Worm (Caenorhabditis elegans) whole organism, L1 larva: Measurements from ENCODE around the gene dsh-1.

Experiments used
- C04F5.9 ChIP-seq: sonication (generic microtip); optimal IDR thresholded peaks from 2 replicates; lab custom pipeline; 2016; ENCODE audit warnings: missing genetic modification characterization, missing compliant biosample characterization
- C34B4.2 ChIP-seq: sonication (generic microtip); optimal IDR thresholded peaks from 2 replicates; lab custom pipeline; 2017; ENCODE audit warnings: mild to moderate bottlenecking, missing genetic modification characterization, missing compliant biosample characterization
- Y116A8C.19 ChIP-seq: sonication (generic microtip); optimal IDR thresholded peaks from 2 replicates; lab custom pipeline; 2016; ENCODE audit warnings: missing compliant biosample characterization, missing genetic modification characterization, borderline replicate concordance
- alr-1 ChIP-seq: fragments of 200-800 bp; sonication (Bioruptor generic); optimal IDR thresholded peaks from 2 replicates; lab custom pipeline; 2018; ENCODE audit warnings: borderline replicate concordance, mild to moderate bottlenecking, missing genetic modification characterization, missing compliant biosample characterization
- aly-2 ChIP-seq: fragments of 150-350 bp; optimal IDR thresholded peaks from 2 replicates; lab custom pipeline; 2014; ENCODE audit warnings: missing biosample characterization, missing genetic modification characterization
- ama-1 ChIP-seq: fragments of 150-350 bp; optimal IDR thresholded peaks from 2 replicates; lab custom pipeline; 2014
- ceh-8 ChIP-seq: fragments of 200-800 bp; sonication (Bioruptor generic); optimal IDR thresholded peaks from 2 replicates; lab custom pipeline; 2018; ENCODE audit warnings: mild to moderate bottlenecking, missing genetic modification characterization, moderate library complexity, missing compliant biosample characterization
- elt-3 ChIP-seq, 6 experiments: fragments of 150-350 bp in 1 of 6; sonication (generic microtip); optimal IDR thresholded peaks; 2 replicates each; lab custom pipeline; 2017 to 2018; ENCODE audit warnings: missing biosample characterization in 6 of 6, missing genetic modification characterization in 6 of 6, inconsistent platforms in 1 of 6
- ets-5 ChIP-seq: fragments of 200-800 bp; sonication (Bioruptor generic); IDR thresholded peaks from 2 replicates; pipeline ENCODE4 v1.3.6; 2022; ENCODE audit warnings: missing genetic modification characterization, missing compliant biosample characterization
- fkh-10 ChIP-seq: sonication (generic microtip); optimal IDR thresholded peaks from 2 replicates; lab custom pipeline; 2017; ENCODE audit warnings: missing biosample characterization, missing genetic modification reagents, missing genetic modification characterization
- fkh-8 ChIP-seq: sonication (generic microtip); optimal IDR thresholded peaks from 2 replicates; lab custom pipeline; 2016; ENCODE audit warnings: mild to moderate bottlenecking, missing genetic modification characterization, missing compliant biosample characterization
- grh-1 ChIP-seq: fragments of 200-800 bp; sonication (Bioruptor generic); IDR thresholded peaks from 2 replicates; pipeline ENCODE4 v1.3.6; 2022; ENCODE audit warnings: missing genetic modification reagents, missing genetic modification characterization, missing compliant biosample characterization
- hlh-4 ChIP-seq: sonication (generic microtip); optimal IDR thresholded peaks from 2 replicates; lab custom pipeline; 2016; ENCODE audit warnings: mild to moderate bottlenecking, missing genetic modification characterization, missing compliant biosample characterization
- irx-1 ChIP-seq: sonication (generic microtip); optimal IDR thresholded peaks from 2 replicates; lab custom pipeline; 2016; ENCODE audit warnings: missing genetic modification characterization, missing compliant biosample characterization
- lin-15B ChIP-seq: fragments of 150-350 bp; sonication (generic microtip); optimal IDR thresholded peaks from 3 replicates; lab custom pipeline; 2014; ENCODE audit warnings: missing biosample characterization, missing genetic modification characterization
- lin-35 ChIP-seq, 2 experiments: fragments of 150-350 bp; optimal IDR thresholded peaks; 2 replicates each; lab custom pipeline; 2014; ENCODE audit warnings: missing biosample characterization in 2 of 2, missing genetic modification characterization in 2 of 2, missing genetic modification reagents in 2 of 2
- lin-39 ChIP-seq: fragments of 150-350 bp; optimal IDR thresholded peaks from 2 replicates; lab custom pipeline; 2014; ENCODE audit warnings: missing biosample characterization, missing genetic modification reagents, missing genetic modification characterization
- mab-9 ChIP-seq: fragments of 200-800 bp; sonication (Bioruptor generic); IDR thresholded peaks from 2 replicates; pipeline ENCODE4 v1.3.6; 2022; ENCODE audit warnings: missing genetic modification reagents, missing genetic modification characterization, missing compliant biosample characterization
- mef-2 ChIP-seq: fragments of 150-350 bp; optimal IDR thresholded peaks from 2 replicates; lab custom pipeline; 2014; ENCODE audit warnings: missing biosample characterization, missing genetic modification characterization
- nhr-11 ChIP-seq: fragments of 150-350 bp; optimal IDR thresholded peaks from 2 replicates; lab custom pipeline; 2014; ENCODE audit warnings: missing biosample characterization, missing genetic modification characterization
- nhr-19 ChIP-seq: fragments of 200-800 bp; sonication (Bioruptor generic); conservative IDR thresholded peaks from 2 replicates; pipeline ENCODE4 v1.3.6; 2022; ENCODE audit warnings: missing genetic modification characterization, missing compliant biosample characterization
- nhr-237 ChIP-seq: fragments of 150-350 bp; optimal IDR thresholded peaks from 2 replicates; lab custom pipeline; 2014; ENCODE audit warnings: missing biosample characterization, missing genetic modification characterization
- nhr-47 ChIP-seq: sonication (generic microtip); optimal IDR thresholded peaks from 2 replicates; lab custom pipeline; 2016; ENCODE audit warnings: mild to moderate bottlenecking, missing genetic modification characterization, moderate library complexity, missing compliant biosample characterization
- nhr-76 ChIP-seq: sonication (generic microtip); optimal IDR thresholded peaks from 2 replicates; lab custom pipeline; 2017; ENCODE audit warnings: missing biosample characterization, missing genetic modification characterization
- nhr-84 ChIP-seq: sonication (generic microtip); optimal IDR thresholded peaks from 2 replicates; lab custom pipeline; 2017; ENCODE audit warnings: missing biosample characterization, missing genetic modification characterization
- nhr-85 ChIP-seq: sonication (generic microtip); peaks from one replicate; lab custom pipeline; 2016; ENCODE audit warnings: missing genetic modification characterization, inconsistent platforms, missing compliant biosample characterization
- nhr-90 ChIP-seq: sonication (generic microtip); optimal IDR thresholded peaks from 2 replicates; lab custom pipeline; 2016; ENCODE audit warnings: mild to moderate bottlenecking, missing genetic modification characterization, missing compliant biosample characterization; ENCODE audit not compliant: poor library complexity
- pag-3 ChIP-seq: sonication (generic microtip); optimal IDR thresholded peaks from 2 replicates; lab custom pipeline; 2017; ENCODE audit warnings: missing genetic modification characterization, mild to moderate bottlenecking, missing compliant biosample characterization, antibody characterized with exemption, borderline replicate concordance; ENCODE audit not compliant: insufficient read depth
- pax-3 ChIP-seq: fragments of 200-800 bp; sonication (Bioruptor generic); optimal IDR thresholded peaks from 2 replicates; lab custom pipeline; 2018; ENCODE audit warnings: mild to moderate bottlenecking, missing genetic modification characterization, moderate library complexity, missing compliant biosample characterization
- pqm-1 ChIP-seq: sonication (generic microtip); optimal IDR thresholded peaks from 3 replicates; lab custom pipeline; 2017; ENCODE audit warnings: missing biosample characterization, missing genetic modification characterization
- rnt-1 ChIP-seq: sonication (generic microtip); optimal IDR thresholded peaks from 2 replicates; lab custom pipeline; 2016; ENCODE audit warnings: mild to moderate bottlenecking, missing genetic modification characterization, moderate library complexity, missing compliant biosample characterization
- snu-23 ChIP-seq: sonication (generic microtip); optimal IDR thresholded peaks from 2 replicates; lab custom pipeline; 2016; ENCODE audit warnings: missing genetic modification characterization, missing compliant biosample characterization
- sptf-1 ChIP-seq: fragments of 150-350 bp; optimal IDR thresholded peaks from 2 replicates; lab custom pipeline; 2014; ENCODE audit warnings: missing biosample characterization, missing genetic modification characterization
- sup-37 ChIP-seq: fragments of 200-800 bp; sonication (Bioruptor generic); optimal IDR thresholded peaks from 2 replicates; lab custom pipeline; 2018; ENCODE audit warnings: mild to moderate bottlenecking, missing genetic modification characterization, missing compliant biosample characterization
- swsn-7 ChIP-seq: sonication (generic microtip); optimal IDR thresholded peaks from 2 replicates; lab custom pipeline; 2016; ENCODE audit warnings: missing genetic modification characterization, missing compliant biosample characterization
- tbx-2 ChIP-seq: sonication (generic microtip); optimal IDR thresholded peaks from 2 replicates; lab custom pipeline; 2016; ENCODE audit warnings: missing genetic modification characterization, missing compliant biosample characterization
- unc-30 ChIP-seq: sonication (generic microtip); optimal IDR thresholded peaks from 2 replicates; lab custom pipeline; 2017; ENCODE audit warnings: missing biosample characterization, missing genetic modification characterization
- unc-62 ChIP-seq: fragments of 150-350 bp; optimal IDR thresholded peaks from 2 replicates; lab custom pipeline; 2014; ENCODE audit warnings: missing biosample characterization, missing genetic modification reagents, missing genetic modification characterization
- unc-86 ChIP-seq: sonication (generic microtip); optimal IDR thresholded peaks from 2 replicates; lab custom pipeline; 2016; ENCODE audit warnings: missing genetic modification characterization, missing compliant biosample characterization
- unc-98 ChIP-seq: fragments of 200-800 bp; sonication (Bioruptor generic); IDR thresholded peaks from 2 replicates; pipeline ENCODE4 v1.3.6; 2022; ENCODE audit warnings: missing genetic modification characterization, missing compliant biosample characterization
- zip-4 ChIP-seq: fragments of 200-800 bp; sonication (Bioruptor generic); optimal IDR thresholded peaks from 2 replicates; lab custom pipeline; 2018; ENCODE audit warnings: mild to moderate bottlenecking, missing genetic modification characterization, moderate library complexity, missing compliant biosample characterization
- ztf-4 ChIP-seq: fragments of 150-350 bp; optimal IDR thresholded peaks from 2 replicates; lab custom pipeline; 2014; ENCODE audit warnings: missing biosample characterization, missing genetic modification characterization

The dsh-1 gene

DNA sequence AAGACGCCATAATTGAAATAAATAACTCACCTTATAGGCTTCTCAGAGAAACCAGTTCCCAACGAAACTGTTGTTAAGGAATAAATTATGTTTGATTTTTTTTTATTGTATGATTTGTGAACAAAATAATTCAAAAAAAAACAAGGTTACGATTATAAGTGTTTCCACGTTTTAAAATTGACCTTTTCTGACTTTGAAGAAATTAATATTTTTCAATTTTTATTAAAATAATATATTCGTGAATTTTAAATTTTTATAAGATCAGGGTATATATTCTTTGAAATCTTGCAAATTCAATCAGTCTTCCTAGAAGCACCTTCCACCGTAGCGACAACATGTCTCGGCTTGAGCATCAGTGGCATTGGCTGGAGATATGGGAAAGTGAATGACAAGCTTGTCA, 50.8 kb downstream of the dsh-1 start, which contains the start of gene C27D6.3:
C27D6.3 (minus strand) TSS at position 101 of the 400 bp plus-strand sequence.
- TF ChIP-seq pqm-1 (tag; lab: Kevin White, UChicago) = no peak
- no peak for TF ChIP-seq pax-3
- no peak for TF ChIP-seq unc-30 (tag; lab: Kevin White, UChicago)
- TF ChIP-seq C34B4.2 (tag; lab: Kevin White, UChicago) = no peak
- TF ChIP-seq nhr-11 (tag; lab: Kevin White, UChicago) = no peak
- no peak for TF ChIP-seq unc-62
- no peak for TF ChIP-seq nhr-84 (tag; lab: Kevin White, UChicago)
- TF ChIP-seq fkh-8 = no peak
- no peak for TF ChIP-seq nhr-90 (tag; lab: Kevin White, UChicago)
- TF ChIP-seq nhr-19 (GFP tag; lab: Robert Waterston, UW) = no peak
- TF ChIP-seq nhr-237 (tag; lab: Kevin White, UChicago) = no peak
- TF ChIP-seq pag-3 = no peak
- no peak for TF ChIP-seq tbx-2 (tag; lab: Kevin White, UChicago)
- TF ChIP-seq nhr-76 (tag; lab: Kevin White, UChicago) = no peak
- no peak for TF ChIP-seq lin-39

DNA sequence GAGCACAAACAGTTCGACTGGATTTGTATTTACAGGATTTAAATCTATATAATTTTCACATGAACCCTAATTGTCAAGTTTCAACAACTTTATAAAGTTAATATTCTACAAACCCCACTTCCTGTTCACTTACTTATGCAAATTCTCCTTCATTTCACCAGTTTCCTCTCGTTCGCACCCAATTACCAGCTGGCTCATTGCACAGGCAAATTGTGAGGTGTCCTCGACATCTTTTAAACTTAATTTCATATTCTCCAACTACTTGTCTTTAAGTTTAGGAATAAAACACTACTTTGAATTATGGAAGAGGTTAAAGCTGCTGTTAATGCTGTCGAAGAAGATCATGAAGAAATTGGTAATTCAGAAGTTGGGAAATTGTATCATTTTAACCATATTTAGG, 52.7 kb downstream of the dsh-1 start, which contains the start of gene C27D6.1:
C27D6.1 (plus strand) TSS at position 301 of the 400 bp plus-strand sequence.
- TF ChIP-seq fkh-10 (GFP tag; lab: Kevin White, UChicago) (no peak), elt-3 (tag; optimal IDR thresholded peaks at IDR 0.05; lab: Kevin White, UChicago) (no peak), nhr-237 (tag; lab: Kevin White, UChicago) (no peak), rnt-1 (tag; lab: Kevin White, UChicago) (no peak), snu-23 (GFP tag; lab: Kevin White, UChicago) (no peak), aly-2 (tag; lab: Kevin White, UChicago) (no peak), nhr-47 (no peak), Y116A8C.19 (tag; lab: Kevin White, UChicago) (no peak), C34B4.2 (tag; lab: Kevin White, UChicago) (no peak), ceh-8 (GFP tag; lab: Kevin White, UChicago) (no peak), pqm-1 (tag; lab: Kevin White, UChicago) (no peak), C04F5.9 (tag; lab: Kevin White, UChicago) (no peak), lin-35 (GFP tag; optimal IDR thresholded peaks at IDR 0.05; lab: Kevin White, UChicago) (no peak), swsn-7 (no peak), nhr-85 (tag; lab: Kevin White, UChicago) (no peak), ama-1 (lab: Kevin White, UChicago) (no peak), mab-9 (GFP tag; lab: Robert Waterston, UW) (no peak), ets-5 (no peak), pax-3 (no peak), sup-37 (GFP tag; lab: Kevin White, UChicago) (no peak)

DNA sequence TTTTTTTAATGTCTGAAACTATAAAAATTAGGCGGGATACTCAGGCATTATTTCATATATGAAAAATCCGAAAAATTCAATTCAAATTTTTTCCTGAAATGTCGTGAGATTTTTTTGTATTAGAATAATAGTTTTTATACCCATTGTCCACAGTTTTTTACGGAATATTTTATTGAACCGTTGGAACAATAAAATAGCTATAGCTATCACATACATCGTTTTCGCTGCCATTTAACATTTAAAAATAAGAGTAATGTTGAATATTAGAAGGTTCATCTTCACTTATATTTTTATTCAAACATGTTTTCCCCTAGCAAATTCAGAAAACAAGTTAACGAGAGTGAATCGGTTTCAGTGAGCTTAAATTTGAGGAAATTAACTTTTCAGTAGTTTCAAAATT, 53.6 kb downstream of the dsh-1 start, which contains the start of gene C27D6.15:
C27D6.15 (plus strand) TSS at position 301 of the 400 bp plus-strand sequence.
- TF ChIP-seq hlh-4 (no peak), nhr-19 (GFP tag; lab: Robert Waterston, UW) (no peak), alr-1 (tag; lab: Kevin White, UChicago) (no peak), irx-1 (no peak), mef-2 (tag; lab: Kevin White, UChicago) (no peak), tbx-2 (tag; lab: Kevin White, UChicago) (no peak), ztf-4 (tag; lab: Kevin White, UChicago) (no peak), ceh-8 (GFP tag; lab: Kevin White, UChicago) (no peak), ama-1 (lab: Kevin White, UChicago) (no peak), grh-1 (no peak), zip-4 (GFP tag; lab: Kevin White, UChicago) (no peak), elt-3 (tag; optimal IDR thresholded peaks at IDR 0.05; lab: Kevin White, UChicago) (no peak), unc-30 (tag; lab: Kevin White, UChicago) (no peak), snu-23 (GFP tag; lab: Kevin White, UChicago) (no peak), unc-86 (tag; lab: Kevin White, UChicago) (no peak), unc-98 (GFP tag; lab: Robert Waterston, UW) (no peak), lin-15B (no peak), sptf-1 (tag; lab: Kevin White, UChicago) (no peak), swsn-7 (no peak)
